Worm (Caenorhabditis elegans) whole organism, midembryonic: Measurements from ENCODE around the gene Y66D12A.7.

Source experiments
- cog-1 ChIP-seq: sonication (generic microtip); optimal IDR thresholded peaks from 2 replicates; lab custom pipeline; 2016; ENCODE audit warnings: missing genetic modification characterization, missing compliant biosample characterization
- flt-1 ChIP-seq: fragments of 200-800 bp; sonication (Bioruptor generic); IDR thresholded peaks from 2 replicates; pipeline ENCODE4 v1.3.6; 2022; ENCODE audit warnings: missing genetic modification characterization, missing compliant biosample characterization
- klf-2 ChIP-seq: fragments of 200-800 bp; sonication (Bioruptor generic); conservative IDR thresholded peaks from 2 replicates; pipeline ENCODE4 v1.3.6; 2022; ENCODE audit warnings: missing genetic modification reagents, missing genetic modification characterization, missing compliant biosample characterization

- TF ChIP-seq cog-1 (tag; lab: Kevin White, UChicago) (no peak), klf-2 (no peak), flt-1 (GFP tag; lab: Robert Waterston, UW) (no peak)
Observed at ce11 chrIII:11554701-11555111, 25.6 kb downstream of the Y66D12A.7 start.
